Worm (Caenorhabditis elegans): ENCODE data around the gene T22G5.1.

- TF ChIP-seq F55B11.4 (tag; optimal IDR thresholded peaks at IDR 0.05; ENCODE audit: borderline replicate concordance, insufficient read depth) (no peak), unc-62 (GFP tag; optimal IDR thresholded peaks at IDR 0.05) (no peak), C06A6.2 (GFP tag; conservative IDR thresholded peaks at IDR 0.05) (no peak), ets-4 (GFP tag; optimal IDR thresholded peaks at IDR 0.05) (no peak), Y67H2A.10 (GFP tag; conservative IDR thresholded peaks at IDR 0.05) (no peak), ztf-6 (GFP tag; IDR thresholded peaks at IDR 0.05) (no peak), snpc-4 (GFP tag; optimal IDR thresholded peaks at IDR 0.05) (no peak), snpc-4 (tag; optimal IDR thresholded peaks at IDR 0.05) (no peak), pbrm-1 (GFP tag; IDR thresholded peaks at IDR 0.05) (no peak)
Observed at ce11 chrV:13920730-13921129, 44.1 kb downstream of the T22G5.1 start, which contains the start of gene srx-42.

Data from whole organism, young adult.